Worm (Caenorhabditis elegans): Measurements from ENCODE around the gene nlp-60.

Gene nlp-60

ce11 chrIV:8687605-8688191 is 8.6 kb upstream of the nlp-60 start, which contains the start of gene snrp-3 (continued):
- TF ChIP-seq ZK185.1 (tag; optimal IDR thresholded peaks at IDR 0.05; ENCODE audit: poor library complexity, severe bottlenecking) (peak; percentile 76), F52B5.7 (tag; optimal IDR thresholded peaks at IDR 0.05) (no peak), atf-7 (tag; optimal IDR thresholded peaks at IDR 0.05) (no peak), F49E8.2 (tag; optimal IDR thresholded peaks at IDR 0.05; ENCODE audit: insufficient read depth) (peak; percentile 10), K12H6.12 (tag; optimal IDR thresholded peaks at IDR 0.05) (no peak)

ce11 chrIV:8686966-8687365 is 7.8 kb upstream of the nlp-60 start:
- 0 out of 2 replicates have a peak, but pooled peaks have one; percentile 11 for TF ChIP-seq Y95B8A.8 (GFP tag; IDR thresholded peaks at IDR 0.05)
- no peak for TF ChIP-seq somi-1 (GFP tag; optimal IDR thresholded peaks at IDR 0.05)

- TF ChIP-seq sdz-38 (tag; optimal IDR thresholded peaks at IDR 0.05), result no peak
- TF ChIP-seq ama-1 (optimal IDR thresholded peaks at IDR 0.05), result no peak
- TF ChIP-seq ama-1 (GFP tag; optimal IDR thresholded peaks at IDR 0.05), result peak in 1 of 2 experiments; percentile 60
- TF ChIP-seq F57C9.4 (tag; optimal IDR thresholded peaks at IDR 0.05), result no peak
- TF ChIP-seq snpc-4 (GFP tag; optimal IDR thresholded peaks at IDR 0.05), result no peak
- TF ChIP-seq snpc-4 (tag; optimal IDR thresholded peaks at IDR 0.05), result peak in 1 of 4 experiments; percentile 14
- 0 out of 2 replicates have a peak, but pooled peaks have one; percentile 40 for TF ChIP-seq Y53G8AR.9 (GFP tag; conservative IDR thresholded peaks at IDR 0.05)
- no peak for TF ChIP-seq attf-5 (GFP tag; optimal IDR thresholded peaks at IDR 0.05)
- TF ChIP-seq F49E8.2 (tag; optimal IDR thresholded peaks at IDR 0.05; ENCODE audit: insufficient read depth), result peak; percentile 3
- TF ChIP-seq chd-7 (tag; optimal IDR thresholded peaks at IDR 0.05), result no peak
- no peak for TF ChIP-seq ceh-40 (GFP tag; IDR thresholded peaks at IDR 0.05)
- TF ChIP-seq zim-3 (tag; optimal IDR thresholded peaks at IDR 0.05), result no peak
- no peak for TF ChIP-seq madf-8 (GFP tag; conservative IDR thresholded peaks at IDR 0.05)
- TF ChIP-seq hsf-1 (GFP tag; IDR thresholded peaks at IDR 0.05), result peak; percentile 16; the same call in 1 of the 2 replicates
Observed at ce11 chrIV:8686510-8686909, 7.4 kb upstream of the nlp-60 start, which contains the start of gene pole-2. Gene pole-2 (minus strand): TSS chrIV:8686610.

- TF ChIP-seq lin-35 (GFP tag; optimal IDR thresholded peaks at IDR 0.05), result no peak
- TF ChIP-seq F57C9.4 (tag; optimal IDR thresholded peaks at IDR 0.05), result no peak
- no peak for TF ChIP-seq tbp1 (GFP tag; optimal IDR thresholded peaks at IDR 0.05)
- no peak for TF ChIP-seq let-607 (tag; optimal IDR thresholded peaks at IDR 0.05)
- TF ChIP-seq Y56A3A.18 (GFP tag; IDR thresholded peaks at IDR 0.05), result no peak
- no peak for TF ChIP-seq lag-1 (GFP tag; IDR thresholded peaks at IDR 0.05)
- TF ChIP-seq rec-8 (tag; optimal IDR thresholded peaks at IDR 0.05), result no peak
- no peak for TF ChIP-seq egrh-3 (GFP tag; IDR thresholded peaks at IDR 0.05)
- TF ChIP-seq akir-1 (GFP tag; optimal IDR thresholded peaks at IDR 0.05), result no peak
- TF ChIP-seq die-1 (tag; optimal IDR thresholded peaks at IDR 0.05), result no peak
- TF ChIP-seq F22D6.2 (tag; optimal IDR thresholded peaks at IDR 0.05), result no peak
- no peak for TF ChIP-seq madf-8 (GFP tag; conservative IDR thresholded peaks at IDR 0.05)
- TF ChIP-seq chd-7 (tag; optimal IDR thresholded peaks at IDR 0.05), result no peak
- no peak for TF ChIP-seq Y53G8AR.9 (GFP tag; conservative IDR thresholded peaks at IDR 0.05)
Observed at ce11 chrIV:8677303-8677702, 1.8 kb downstream of the nlp-60 start, which contains the start of gene F08B4.8. Gene F08B4.8 (plus strand): TSS chrIV:8677603.

- TF ChIP-seq hsf-1 (GFP tag; IDR thresholded peaks at IDR 0.05) (no peak), lin-35 (GFP tag; optimal IDR thresholded peaks at IDR 0.05) (no peak), attf-5 (GFP tag; optimal IDR thresholded peaks at IDR 0.05) (no peak), snpc-1.3 (tag; optimal IDR thresholded peaks at IDR 0.05; ENCODE audit: insufficient read depth) (no peak), K12H6.12 (tag; optimal IDR thresholded peaks at IDR 0.05) (no peak), ZK185.1 (tag; optimal IDR thresholded peaks at IDR 0.05; ENCODE audit: poor library complexity, severe bottlenecking) (no peak), snpc-3.4 (tag; optimal IDR thresholded peaks at IDR 0.05) (no peak), hlh-12 (tag; optimal IDR thresholded peaks at IDR 0.05) (no peak), rec-8 (tag; optimal IDR thresholded peaks at IDR 0.05) (no peak), F22D6.2 (tag; optimal IDR thresholded peaks at IDR 0.05) (no peak), T26A5.8 (tag; optimal IDR thresholded peaks at IDR 0.05) (no peak), K11D2.4 (GFP tag; IDR thresholded peaks at IDR 0.05) (no peak), dox-1 (GFP tag; IDR thresholded peaks at IDR 0.05) (no peak), xnd-1 (tag; optimal IDR thresholded peaks at IDR 0.05) (no peak), cebp-1 (GFP tag; IDR thresholded peaks at IDR 0.05) (no peak), cebp-1 (tag; optimal IDR thresholded peaks at IDR 0.05) (no peak)
Observed at ce11 chrIV:8673733-8674375, 5.3 kb downstream of the nlp-60 start.
